Worm (Caenorhabditis elegans): ENCODE measurements around the gene str-41.
"Not testable (repeated sequence)": the region's sequence is repeated elsewhere in the genome, so short reads cannot be mapped to it uniquely, and the experiment has no call there.

str-41 gene

ce11 chrV:7437985-7438384, 26.2 kb downstream of the str-41 start, which contains the start of gene F25E5.16:
TSS of gene F25E5.16 (plus strand) at chrV:7438285.
- TF ChIP-seq elt-3 (tag; optimal IDR thresholded peaks at IDR 0.05) (no peak), pha-4 (tag; optimal IDR thresholded peaks at IDR 0.05) (no peak), zip-8 (tag; optimal IDR thresholded peaks at IDR 0.05) (no peak), lin-13 (tag; optimal IDR thresholded peaks at IDR 0.05) (no peak), cnd-1 (tag; optimal IDR thresholded peaks at IDR 0.05) (no peak), nhr-76 (tag; optimal IDR thresholded peaks at IDR 0.05) (no peak), sptf-1 (tag; optimal IDR thresholded peaks at IDR 0.05) (no peak), blmp-1 (tag; optimal IDR thresholded peaks at IDR 0.05) (no peak), elt-1 (tag; optimal IDR thresholded peaks at IDR 0.05; ENCODE audit: borderline replicate concordance, insufficient read depth) (no peak), mls-2 (tag; optimal IDR thresholded peaks at IDR 0.05) (no peak)

ce11 chrV:7439807-7440206, 28.0 kb downstream of the str-41 start, which contains the start of gene try-13:
TSS of gene try-13 (plus strand) at chrV:7440107.
- no peak for TF ChIP-seq ceh-83 (GFP tag; optimal IDR thresholded peaks at IDR 0.05)
- TF ChIP-seq ceh-39 (tag; optimal IDR thresholded peaks at IDR 0.05): no peak
- no peak for TF ChIP-seq pha-4 (tag; optimal IDR thresholded peaks at IDR 0.05)
- TF ChIP-seq unc-120 (tag; optimal IDR thresholded peaks at IDR 0.05; ENCODE audit: poor library complexity, severe bottlenecking): no peak
- TF ChIP-seq mep-1 (tag; optimal IDR thresholded peaks at IDR 0.05): no peak
- TF ChIP-seq flh-1 (GFP tag; optimal IDR thresholded peaks at IDR 0.05): no peak
- no peak for TF ChIP-seq zip-8 (tag; optimal IDR thresholded peaks at IDR 0.05)
- no peak for TF ChIP-seq nhr-237 (tag; optimal IDR thresholded peaks at IDR 0.05)
- no peak for TF ChIP-seq ceh-43 (GFP tag; optimal IDR thresholded peaks at IDR 0.05)
- TF ChIP-seq nhr-12 (tag; optimal IDR thresholded peaks at IDR 0.05): no peak
- TF ChIP-seq cnd-1 (tag; optimal IDR thresholded peaks at IDR 0.05): no peak
- no peak for TF ChIP-seq sptf-1 (tag; optimal IDR thresholded peaks at IDR 0.05)
- TF ChIP-seq drap-1 (GFP tag; optimal IDR thresholded peaks at IDR 0.05): no peak
- no peak for TF ChIP-seq sem-2 (GFP tag; optimal IDR thresholded peaks at IDR 0.05)

ce11 chrV:7444331-7444730, 32.5 kb downstream of the str-41 start, which contains the start of gene nhr-141:
TSS of gene nhr-141 (plus strand) at chrV:7444661.
- TF ChIP-seq nhr-76, hlh-1, nhr-2 (tag; optimal IDR thresholded peaks at IDR 0.05): not testable (repeated sequence)

- TF ChIP-seq mab-5 (tag; optimal IDR thresholded peaks at IDR 0.05): no peak
- TF ChIP-seq mep-1 (tag; optimal IDR thresholded peaks at IDR 0.05): no peak
- no peak for TF ChIP-seq tbx-8 (GFP tag; optimal IDR thresholded peaks at IDR 0.05)
- TF ChIP-seq nhr-28 (tag; optimal IDR thresholded peaks at IDR 0.05): no peak
- no peak for TF ChIP-seq nhr-2 (tag; optimal IDR thresholded peaks at IDR 0.05)
Observed at ce11 chrV:7446965-7447364, 35.2 kb downstream of the str-41 start, which contains the start of gene F25E5.5. TSS of gene F25E5.5 (plus strand) at chrV:7447265.

ce11 chrV:7449303-7449827, 37.6 kb downstream of the str-41 start, which contains the start of gene try-12:
TSS of gene try-12 (plus strand) at chrV:7449353.
- TF ChIP-seq elt-1 (tag; optimal IDR thresholded peaks at IDR 0.05; ENCODE audit: borderline replicate concordance, insufficient read depth): no peak
- TF ChIP-seq mep-1 (tag; optimal IDR thresholded peaks at IDR 0.05): no peak
- TF ChIP-seq nhr-237 (tag; optimal IDR thresholded peaks at IDR 0.05): no peak
- no peak for TF ChIP-seq elt-3 (tag; optimal IDR thresholded peaks at IDR 0.05)
- no peak for TF ChIP-seq nhr-12 (tag; optimal IDR thresholded peaks at IDR 0.05)
- TF ChIP-seq bed-3 (GFP tag; optimal IDR thresholded peaks at IDR 0.05): no peak

ce11 chrV:7451421-7451820, 39.6 kb downstream of the str-41 start, which contains the start of gene try-11:
TSS of gene try-11 (plus strand) at chrV:7451721.
- no peak for TF ChIP-seq nhr-28 (tag; optimal IDR thresholded peaks at IDR 0.05)
- no peak for TF ChIP-seq cnd-1 (tag; optimal IDR thresholded peaks at IDR 0.05)
- no peak for TF ChIP-seq nhr-2 (tag; optimal IDR thresholded peaks at IDR 0.05)
- TF ChIP-seq drap-1 (GFP tag; optimal IDR thresholded peaks at IDR 0.05): no peak
- no peak for TF ChIP-seq snpc-4 (tag; optimal IDR thresholded peaks at IDR 0.05)
- TF ChIP-seq nhr-12 (tag; optimal IDR thresholded peaks at IDR 0.05): no peak
- TF ChIP-seq bed-3 (GFP tag; optimal IDR thresholded peaks at IDR 0.05): no peak
- no peak for TF ChIP-seq unc-120 (tag; optimal IDR thresholded peaks at IDR 0.05; ENCODE audit: poor library complexity, severe bottlenecking)
- TF ChIP-seq M03D4.4 (tag; optimal IDR thresholded peaks at IDR 0.05): no peak
- TF ChIP-seq ces-1 (GFP tag; optimal IDR thresholded peaks at IDR 0.05): no peak
- TF ChIP-seq zip-8 (tag; optimal IDR thresholded peaks at IDR 0.05): no peak
- no peak for TF ChIP-seq elt-3 (tag; optimal IDR thresholded peaks at IDR 0.05)
- no peak for TF ChIP-seq lin-13 (tag; optimal IDR thresholded peaks at IDR 0.05)
- no peak for TF ChIP-seq unc-39 (tag; optimal IDR thresholded peaks at IDR 0.05)
